Fruit fly (Drosophila melanogaster): Measurements from ENCODE around the gene CG33303.
A peak's percentile ranks its signal among the peaks of the same experiment; 100 is the strongest.

The CG33303 gene

dm6 chr2L:10334854-10335277 is 40.7 kb downstream of the CG33303 start (continued):
- TF ChIP-seq tin (GFP tag; optimal IDR thresholded peaks at IDR 0.05) (peak; percentile 38), cato (GFP tag; optimal IDR thresholded peaks at IDR 0.05; ENCODE audit: borderline replicate concordance) (no peak), D19B (GFP tag; optimal IDR thresholded peaks at IDR 0.05) (peak; percentile 54), ab (GFP tag; optimal IDR thresholded peaks at IDR 0.05) (peak; percentile 51), Dip2 (GFP tag; IDR thresholded peaks at IDR 0.05) (no peak), CG15011 (GFP tag; optimal IDR thresholded peaks at IDR 0.05) (peak; percentile 45), gcm2 (GFP tag; optimal IDR thresholded peaks at IDR 0.05) (peak; percentile 22), CG17385 (GFP tag; optimal IDR thresholded peaks at IDR 0.05) (peak; percentile 64), gfzf (GFP tag; optimal IDR thresholded peaks at IDR 0.05) (peak; percentile 34), Vsx1 (GFP tag; optimal IDR thresholded peaks at IDR 0.05) (peak; percentile 75), CG30020 (tag; optimal IDR thresholded peaks at IDR 0.05) (peak; percentile 96), CG12236 (GFP tag; optimal IDR thresholded peaks at IDR 0.05) (peak; percentile 43), CG18764 (GFP tag; optimal IDR thresholded peaks at IDR 0.05) (no peak), MBD-R2 (GFP tag; IDR thresholded peaks at IDR 0.05) (peak; percentile 81), CG10565 (GFP tag; optimal IDR thresholded peaks at IDR 0.05) (no peak), luna (GFP tag; optimal IDR thresholded peaks at IDR 0.05) (no peak), Kr (GFP tag; optimal IDR thresholded peaks at IDR 0.05) (no peak), ap (GFP tag; IDR thresholded peaks at IDR 0.05) (no peak), CG11560 (tag; IDR thresholded peaks at IDR 0.05) (no peak), Fer1 (GFP tag; optimal IDR thresholded peaks at IDR 0.05) (peak; percentile 85), Nf-YB (GFP tag; optimal IDR thresholded peaks at IDR 0.05) (peak; percentile 52), kah (GFP tag; optimal IDR thresholded peaks at IDR 0.05) (peak; percentile 76), MESR4 (GFP tag; optimal IDR thresholded peaks at IDR 0.05) (peak; percentile 70), CG9727 (GFP tag; optimal IDR thresholded peaks at IDR 0.05) (peak; percentile 57), fru (optimal IDR thresholded peaks at IDR 0.05) (no peak), CG8089 (GFP tag; optimal IDR thresholded peaks at IDR 0.05) (peak; percentile 55), bsh (GFP tag; optimal IDR thresholded peaks at IDR 0.05) (peak; percentile 43 to 48), Gsc (GFP tag; IDR thresholded peaks at IDR 0.05) (no peak), CG12155 (GFP tag; optimal IDR thresholded peaks at IDR 0.05) (peak; percentile 7), Fer2 (tag; optimal IDR thresholded peaks at IDR 0.05) (peak; percentile 38), Oli (tag; optimal IDR thresholded peaks at IDR 0.05) (no peak), lab (GFP tag; optimal IDR thresholded peaks at IDR 0.05) (peak; percentile 93), CG42726 (GFP tag; IDR thresholded peaks at IDR 0.05; ENCODE audit: partially characterized antibody) (peak; percentile 28; the same call in 1 of the 2 replicates), CG11085 (GFP tag; IDR thresholded peaks at IDR 0.05) (no peak), Ets97D (GFP tag; optimal IDR thresholded peaks at IDR 0.05) (no peak), mld (GFP tag; IDR thresholded peaks at IDR 0.05; ENCODE audit: partially characterized antibody) (no peak), hb (GFP tag; IDR thresholded peaks at IDR 0.05; ENCODE audit: partially characterized antibody) (no peak), Dek (tag; optimal IDR thresholded peaks at IDR 0.05) (peak; percentile 60), hbn (GFP tag; IDR thresholded peaks at IDR 0.05; ENCODE audit: partially characterized antibody) (peak; percentile 61), HHEX (GFP tag; optimal IDR thresholded peaks at IDR 0.05) (peak; percentile 78), unpg (GFP tag; optimal IDR thresholded peaks at IDR 0.05) (peak; percentile 57), CG12104 (GFP tag; optimal IDR thresholded peaks at IDR 0.05) (no peak), CG2712 (tag; optimal IDR thresholded peaks at IDR 0.05) (peak; percentile 56), CG12391 (tag; optimal IDR thresholded peaks at IDR 0.05) (peak; percentile 46), HmgZ (tag; optimal IDR thresholded peaks at IDR 0.05) (peak; percentile 92), E2f2 (GFP tag; IDR thresholded peaks at IDR 0.05) (peak; percentile 30; the same call in 1 of the 2 replicates), CG2875 (GFP tag; optimal IDR thresholded peaks at IDR 0.05) (peak; percentile 53), CG3281 (GFP tag; optimal IDR thresholded peaks at IDR 0.05) (peak; percentile 76), CG4404 (GFP tag; IDR thresholded peaks at IDR 0.05) (no peak), H2.0 (GFP tag; IDR thresholded peaks at IDR 0.05) (no peak), ind (GFP tag; optimal IDR thresholded peaks at IDR 0.05) (peak; percentile 9)

All from whole organism, embryonic.